Fruit fly (Drosophila melanogaster): ENCODE data around the gene Rubicon.

dm6 chrX:8728030-8728429 lies 51.2 kb downstream of the Rubicon start:
- no peak for TF ChIP-seq Dll (optimal IDR thresholded peaks at IDR 0.05)
- TF ChIP-seq psq (optimal IDR thresholded peaks at IDR 0.05), result no peak
- no peak for TF ChIP-seq CG8478 (optimal IDR thresholded peaks at IDR 0.05)
- TF ChIP-seq EcR (GFP tag; optimal IDR thresholded peaks at IDR 0.05), result no peak
- no peak for TF ChIP-seq usp (GFP tag; optimal IDR thresholded peaks at IDR 0.05)

Measured in whole organism.